Fruit fly (Drosophila melanogaster) whole organism, prepupa: Measurements from ENCODE around the gene Tmhs.

Experiments used
- Blimp-1 ChIP-seq: fragments of 200-800 bp; sonication (Bioruptor generic); optimal IDR thresholded peaks from 3 replicates; lab custom pipeline; 2017; ENCODE audit warnings: missing biosample characterization, missing genetic modification characterization, mild to moderate bottlenecking, moderate library complexity, missing genetic modification reagents
- CG10669 ChIP-seq: fragments of 200-800 bp; sonication (Bioruptor generic); optimal IDR thresholded peaks from 3 replicates; lab custom pipeline; 2018; ENCODE audit warnings: missing biosample characterization, mild to moderate bottlenecking, missing genetic modification characterization, moderate library complexity
- CG11902 ChIP-seq: fragments of 200-800 bp; sonication (Bioruptor generic); optimal IDR thresholded peaks from 3 replicates; lab custom pipeline; 2016; ENCODE audit warnings: missing biosample characterization, missing genetic modification characterization
- CG1621 ChIP-seq: fragments of 200-800 bp; sonication (Bioruptor generic); optimal IDR thresholded peaks from 3 replicates; lab custom pipeline; 2018; ENCODE audit warnings: missing biosample characterization, mild to moderate bottlenecking, missing genetic modification characterization
- CG4318 ChIP-seq: fragments of 200-800 bp; sonication (Bioruptor generic); optimal IDR thresholded peaks from 3 replicates; lab custom pipeline; 2017; ENCODE audit warnings: missing biosample characterization, mild to moderate bottlenecking, missing genetic modification characterization
- CG9139 ChIP-seq: fragments of 200-800 bp; sonication (Bioruptor generic); optimal IDR thresholded peaks from 3 replicates; lab custom pipeline; 2017; ENCODE audit warnings: missing biosample characterization, mild to moderate bottlenecking, missing genetic modification characterization
- Eip75B ChIP-seq: fragments of 200-800 bp; sonication (Bioruptor generic); optimal IDR thresholded peaks from 3 replicates; lab custom pipeline; 2016; ENCODE audit warnings: missing biosample characterization, missing genetic modification characterization
- Met ChIP-seq: fragments of 200-800 bp; sonication (Bioruptor generic); optimal IDR thresholded peaks from 3 replicates; lab custom pipeline; 2016; ENCODE audit warnings: missing biosample characterization, missing genetic modification characterization
- Sox102F ChIP-seq: fragments of 200-800 bp; sonication (Bioruptor generic); optimal IDR thresholded peaks from 2 replicates; lab custom pipeline; 2016; ENCODE audit warnings: missing biosample characterization, mild to moderate bottlenecking, missing genetic modification characterization
- fd59A ChIP-seq: fragments of 200-800 bp; sonication (Bioruptor generic); optimal IDR thresholded peaks from 2 replicates; lab custom pipeline; 2017; ENCODE audit warnings: missing biosample characterization, mild to moderate bottlenecking, missing genetic modification characterization, missing genetic modification reagents

- TF ChIP-seq Blimp-1 (GFP tag; lab: Kevin White, UChicago) (no peak), Met (GFP tag; lab: Kevin White, UChicago) (no peak), CG1621 (tag; lab: Kevin White, UChicago) (no peak), CG10669 (GFP tag; lab: Kevin White, UChicago) (peak; percentile 40), CG9139 (peak; percentile 8), fd59A (no peak), Eip75B (GFP tag; lab: Kevin White, UChicago) (peak; percentile 25), Sox102F (GFP tag; lab: Kevin White, UChicago) (no peak), CG11902 (GFP tag; lab: Kevin White, UChicago) (peak; percentile 1), CG4318 (no peak)
Measured at dm6 chr3L:1880692-1881091, 4.8 kb upstream of the Tmhs start.
